Fruit fly (Drosophila melanogaster) whole organism, larva: ENCODE measurements around the gene CG3634.
A peak's percentile ranks its signal among the peaks of the same experiment; 100 is the strongest.

ENCODE experiments used
- noc ChIP-seq: fragments of 200-800 bp; sonication (Bioruptor generic); optimal IDR thresholded peaks from 3 replicates; lab custom pipeline; 2019; ENCODE audit warnings: missing biosample characterization, mild to moderate bottlenecking, missing genetic modification characterization, moderate library complexity

The CG3634 gene

DNA sequence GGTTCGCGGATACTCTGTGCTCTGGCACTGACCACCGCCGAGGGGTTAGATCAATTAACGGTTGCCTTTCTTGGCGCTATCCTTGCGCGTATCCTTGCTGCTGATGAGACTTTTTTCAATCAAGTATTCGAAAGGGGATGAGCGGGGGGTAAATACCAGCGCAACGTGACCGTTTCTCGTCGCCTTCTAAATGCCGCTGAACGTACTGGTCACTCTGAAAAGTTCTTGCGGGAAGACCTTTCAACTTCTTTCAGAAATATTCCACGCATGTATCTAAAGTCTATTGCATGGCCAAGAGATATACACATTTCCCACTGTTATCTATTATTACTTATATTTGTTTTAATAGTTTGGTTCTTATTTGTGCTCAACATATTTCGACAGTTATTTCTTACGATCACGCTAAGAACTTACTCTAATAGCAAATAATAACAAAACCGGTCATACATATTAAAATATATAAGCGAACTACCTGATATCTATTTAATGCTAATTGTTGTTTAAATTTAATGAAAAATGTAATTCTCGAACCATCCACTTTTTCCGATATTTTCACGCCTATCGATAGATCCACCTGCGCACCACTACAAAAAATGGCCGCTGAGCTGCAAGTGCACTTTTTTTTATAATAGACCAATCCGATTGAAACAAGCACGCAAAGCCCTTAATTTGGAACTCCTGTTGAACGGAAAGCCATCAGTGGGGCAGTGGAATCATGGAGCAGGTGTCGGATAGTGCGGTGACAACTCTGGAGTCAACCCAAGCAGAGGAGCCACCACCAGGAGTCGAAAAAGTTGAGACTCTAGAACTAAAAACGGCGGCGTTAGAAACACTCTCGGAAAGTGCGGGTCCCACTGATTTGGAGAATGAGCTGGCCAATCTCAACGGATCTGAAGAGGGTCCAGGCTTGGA lies at the start of gene CG3634, which contains the start of gene HIPP1:
Gene CG3634, minus strand, starts transcription at position 185 of the 912 bp plus-strand sequence.
Gene HIPP1, plus strand, starts transcription at position 582 of the 912 bp plus-strand sequence.
- TF ChIP-seq noc, result no peak

dm6 chr3L:20857609-20858008 lies 48.5 kb upstream of the CG3634 start:
- no peak for TF ChIP-seq noc

dm6 chr3L:20848572-20848971 lies 39.5 kb upstream of the CG3634 start:
- TF ChIP-seq noc, result no peak

DNA sequence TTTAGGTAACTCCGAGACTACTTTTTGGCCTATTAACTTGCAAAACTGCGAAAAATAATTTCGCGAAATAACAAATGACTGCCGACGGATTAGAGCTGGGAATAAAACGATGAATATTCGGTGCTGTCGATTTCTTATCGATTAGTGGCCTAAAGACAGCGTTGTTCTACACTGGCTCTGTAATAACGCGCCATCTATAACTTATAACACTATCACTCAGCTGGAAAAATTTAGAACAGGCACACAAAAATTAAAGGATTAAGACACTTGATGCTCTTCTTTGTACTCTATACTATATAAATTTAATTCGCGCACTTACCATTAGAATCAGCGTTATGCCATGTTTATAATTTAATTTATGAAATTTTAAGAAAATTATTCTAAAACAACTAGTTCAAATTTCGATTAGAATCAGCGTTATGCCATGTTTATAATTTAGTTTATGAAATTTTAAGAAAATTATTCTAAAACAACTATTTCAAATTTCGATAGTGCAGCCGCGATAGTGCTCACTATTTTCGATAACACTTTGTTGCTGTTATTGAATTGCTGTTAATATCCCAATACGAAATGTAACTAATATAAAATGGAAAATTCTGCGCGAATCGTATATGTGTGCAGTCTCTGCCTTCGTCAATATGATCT lies 32.5 kb upstream of the CG3634 start, which contains the start of the genes CSN3 and CG11456:
Gene CSN3, minus strand, starts transcription at position 112 of the 645 bp plus-strand sequence.
Gene CG11456, plus strand, starts transcription at position 523 of the 645 bp plus-strand sequence.
- TF ChIP-seq noc, result no peak

- TF ChIP-seq noc, result peak; percentile 2
These were observed 28.8 kb upstream of the CG3634 start for dm6 chr3L:20837831-20838301.

DNA sequence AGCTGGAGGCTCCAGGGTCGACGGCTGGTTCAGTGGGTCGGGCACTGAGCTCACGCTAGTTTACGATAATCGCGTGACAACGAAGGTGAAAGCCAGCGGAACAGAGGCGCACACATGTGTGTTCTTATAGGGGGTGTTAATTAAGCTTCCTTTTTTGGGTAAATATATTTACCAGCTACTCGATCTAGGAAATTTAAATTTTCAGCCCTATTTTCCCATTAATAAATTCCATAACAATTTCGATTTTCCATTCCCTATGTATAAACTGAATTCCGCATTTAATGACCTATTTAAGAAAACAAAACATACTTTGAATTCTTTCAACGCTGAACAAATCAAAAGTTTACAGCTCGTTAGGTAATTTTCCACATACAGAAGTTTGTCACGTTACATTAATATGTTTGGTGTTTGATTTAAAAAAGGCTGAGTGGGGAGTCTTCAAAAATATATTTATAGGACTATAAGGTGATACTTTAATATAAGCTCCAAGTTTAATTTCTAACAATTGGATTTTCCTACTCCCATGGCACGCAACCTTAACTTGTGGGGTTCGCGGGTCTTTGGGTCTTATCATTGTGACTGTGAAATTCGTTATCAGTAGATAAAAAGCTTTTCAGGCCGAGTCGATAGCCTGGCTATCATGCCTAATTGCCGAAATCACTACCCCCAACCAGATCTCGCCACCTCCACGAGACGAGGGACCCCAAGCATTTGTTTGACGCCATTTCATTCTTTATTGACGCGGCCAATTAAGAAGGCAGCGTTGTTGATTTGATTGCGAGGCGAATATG lies 28.2 kb upstream of the CG3634 start, which contains the start of gene CG13255:
Gene CG13255, plus strand, starts transcription at position 449 of the 791 bp plus-strand sequence.
- TF ChIP-seq noc, result peak; percentile 85

DNA sequence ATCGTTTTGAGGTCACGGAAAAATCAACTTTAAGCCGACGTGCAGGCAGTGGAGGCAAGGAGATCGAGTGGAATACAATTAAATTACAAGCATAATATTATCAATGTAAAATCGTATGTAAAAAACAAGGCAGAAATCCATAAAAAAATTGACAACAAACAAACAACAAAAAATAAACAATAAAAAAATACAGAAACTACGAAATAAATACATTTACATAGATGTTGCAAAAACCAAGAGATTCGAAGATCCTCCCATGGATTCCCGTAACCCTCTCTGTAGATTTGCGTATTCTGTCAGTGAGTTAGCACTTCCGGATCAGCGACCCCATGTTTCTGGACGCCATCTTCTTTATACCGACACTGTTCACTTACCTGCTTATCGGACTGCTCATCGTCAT lies 26.8 kb upstream of the CG3634 start, which contains the start of gene CG3288:
Gene CG3288, plus strand, starts transcription at position 301 of the 400 bp plus-strand sequence.
- TF ChIP-seq noc, result no peak

- no peak for TF ChIP-seq noc
These were observed 25.1 kb upstream of the CG3634 start for dm6 chr3L:20834150-20834549.

DNA sequence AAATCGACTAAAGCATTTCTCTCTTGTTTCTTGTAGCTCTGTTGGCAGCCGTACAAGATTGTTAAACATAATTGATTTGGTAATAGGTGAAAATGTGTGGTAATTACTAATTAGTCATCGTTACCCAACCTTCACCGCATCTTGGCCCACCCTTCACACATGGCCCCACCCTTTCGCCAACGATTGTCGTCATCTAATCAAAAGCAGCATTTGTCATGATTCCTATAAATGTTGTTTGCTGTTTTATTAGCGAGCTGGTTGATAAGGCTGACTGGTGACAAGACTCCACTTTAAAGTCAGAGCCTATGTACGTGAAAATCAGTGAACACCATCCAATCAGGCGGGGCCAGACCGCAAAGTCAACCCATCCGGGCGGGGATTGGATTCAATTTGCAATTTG lies 21.3 kb upstream of the CG3634 start:
- TF ChIP-seq noc, result no peak

DNA sequence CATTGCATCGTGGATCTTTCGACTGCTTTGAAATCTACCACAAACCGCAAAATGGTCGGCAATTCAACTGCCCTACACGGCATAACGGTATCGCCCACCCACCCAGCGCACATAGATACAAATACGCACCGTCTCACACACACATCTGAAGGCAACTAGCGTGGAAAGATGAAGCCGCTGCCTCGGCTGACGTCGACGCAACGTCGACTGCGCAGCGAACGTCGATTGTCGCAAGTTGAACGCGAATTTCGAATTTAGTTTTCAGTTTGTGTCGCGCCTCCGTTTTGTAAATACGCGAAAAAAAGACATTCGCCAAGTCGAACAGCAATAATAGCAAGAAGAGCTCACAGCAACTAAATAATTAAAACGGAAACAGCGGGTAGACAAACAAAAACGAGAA lies 18.9 kb upstream of the CG3634 start:
- TF ChIP-seq noc, result no peak

DNA sequence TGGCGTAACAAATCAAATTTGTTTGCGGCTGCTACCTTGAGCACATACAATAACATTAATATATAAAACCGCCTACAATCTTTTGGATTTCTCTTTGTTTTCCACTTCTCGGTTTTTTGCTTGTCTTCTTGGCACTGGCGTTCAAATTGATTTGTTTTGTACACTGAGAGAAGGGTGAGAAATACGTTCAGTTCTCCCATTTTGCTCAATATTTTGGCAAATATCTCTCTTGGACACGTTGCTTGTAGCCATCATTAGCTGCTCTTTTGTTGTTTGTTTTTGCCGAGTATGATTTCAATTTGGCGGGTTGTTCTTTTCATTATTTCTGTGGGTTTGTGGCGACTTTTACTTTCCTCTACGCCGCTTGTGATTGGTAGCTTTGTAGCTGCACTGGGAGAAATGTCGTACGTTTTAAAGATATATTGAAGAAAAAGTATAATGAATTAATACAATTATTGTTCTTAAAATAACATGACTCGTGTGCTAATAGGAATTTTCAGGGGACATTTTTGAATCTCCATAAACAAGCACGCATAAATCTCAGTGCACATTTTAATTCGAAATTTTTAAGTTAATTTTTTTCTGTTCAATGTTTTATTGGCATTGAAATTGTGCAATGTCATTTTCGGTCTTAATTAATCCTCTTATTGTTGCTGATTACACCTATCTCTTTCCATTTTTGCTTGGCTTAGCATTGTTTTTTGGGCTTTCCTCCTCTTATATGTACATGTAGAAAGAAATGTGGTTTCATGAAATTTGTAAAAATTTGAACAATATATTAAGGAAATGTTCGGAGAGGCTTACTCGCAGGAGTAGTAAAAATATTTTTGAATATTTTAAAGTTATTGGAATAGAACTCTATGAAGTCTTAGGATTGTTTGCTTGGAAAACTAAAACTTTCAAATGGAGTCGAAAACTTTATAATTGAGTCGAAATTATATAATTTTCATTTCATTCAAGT lies 18.2 kb upstream of the CG3634 start:
- TF ChIP-seq noc, result peak; percentile 43

DNA sequence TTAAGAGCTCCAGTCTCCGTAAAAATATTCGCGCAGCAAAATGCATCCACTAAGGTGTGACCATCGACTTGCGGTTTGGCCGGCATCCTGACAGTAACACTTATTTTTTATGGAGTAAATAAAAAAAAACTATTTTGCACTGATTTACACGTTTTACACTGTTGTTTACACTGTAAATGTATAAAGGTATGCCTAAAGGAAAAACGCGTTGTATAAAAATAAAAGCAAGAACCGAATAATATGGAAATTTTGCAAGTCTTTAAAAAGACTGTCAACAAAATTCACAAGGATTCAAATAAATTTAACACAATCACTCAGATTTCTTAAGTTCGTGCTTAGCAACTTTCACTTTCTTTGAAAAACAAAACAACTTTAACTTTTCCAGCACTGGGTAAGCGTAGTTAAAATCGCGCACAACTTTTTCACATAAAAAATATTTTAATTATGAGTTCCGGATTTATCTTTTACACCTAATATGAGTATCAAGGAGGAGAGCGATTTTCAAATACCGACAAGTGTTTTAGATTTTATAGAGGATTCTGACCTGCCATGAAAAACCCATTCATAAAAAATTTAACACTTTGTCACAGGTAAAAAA lies 14.2 kb upstream of the CG3634 start:
- no peak for TF ChIP-seq noc

DNA sequence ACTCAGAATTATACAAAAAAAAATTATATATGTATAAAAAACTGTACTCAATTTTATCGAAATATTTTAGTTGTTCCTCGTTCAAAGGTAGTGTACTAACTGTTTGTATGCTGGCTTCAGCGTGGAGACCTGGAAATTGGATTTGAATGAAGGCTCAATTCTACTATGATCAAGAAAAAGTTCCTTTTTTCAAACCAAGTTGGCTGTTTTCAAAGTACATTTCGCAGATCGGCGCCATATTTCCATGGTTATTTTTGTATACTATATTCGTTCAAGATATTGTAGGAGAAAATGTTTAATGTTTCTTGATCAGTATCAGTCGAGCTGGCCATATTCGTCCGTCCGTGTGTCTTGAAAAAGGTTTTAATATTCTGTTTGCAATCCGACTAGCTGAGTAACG lies 8.9 kb upstream of the CG3634 start, which contains the start of gene Mst77F:
Gene Mst77F, minus strand, starts transcription at position 101 of the 400 bp plus-strand sequence.
- no peak for TF ChIP-seq noc

DNA sequence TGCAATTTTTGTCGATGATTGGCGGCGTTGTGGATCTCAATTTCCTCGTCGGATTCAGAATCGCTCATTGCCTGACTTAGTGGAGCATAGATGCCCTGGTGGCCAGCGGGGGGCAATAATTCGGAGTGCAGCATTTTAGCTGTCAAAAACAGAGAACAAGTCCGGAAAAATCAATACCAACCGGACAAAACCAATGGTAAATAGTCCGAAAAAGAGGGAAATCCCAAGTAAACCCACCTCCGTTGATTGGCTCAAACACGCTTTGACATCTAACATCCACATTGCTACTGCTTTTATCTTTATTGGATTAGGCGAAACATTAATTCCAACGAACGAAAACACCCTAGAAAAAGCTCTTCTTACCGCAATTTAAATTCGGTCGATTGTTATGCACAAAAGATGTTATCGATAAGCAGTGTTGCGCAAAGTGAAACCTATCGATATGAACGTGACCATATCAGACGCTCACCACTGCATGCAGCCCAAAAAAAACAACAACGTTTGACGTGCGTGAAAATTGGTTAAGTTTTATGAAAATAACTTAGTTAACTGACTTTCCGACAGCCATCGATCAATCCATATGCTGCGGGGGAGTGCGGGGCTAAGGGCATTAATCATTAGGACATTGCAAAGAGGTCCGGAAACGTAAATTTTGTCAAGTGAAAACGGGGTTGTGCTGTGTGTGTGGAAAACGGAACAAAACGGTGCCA lies 6.7 kb upstream of the CG3634 start, which contains the start of the genes CG3618 and Pka-R1:
Gene CG3618, minus strand, starts transcription at position 410 of the 710 bp plus-strand sequence.
Gene Pka-R1, plus strand, starts transcription at position 453 of the 710 bp plus-strand sequence.
- TF ChIP-seq noc, result no peak
